Fruit fly (Drosophila melanogaster): Measurements from ENCODE around the gene CG9356.

CG9356 gene

dm6 chr3R:9370413-9370812 lies 33.7 kb downstream of the CG9356 start (continued):
- peak; percentile 51 for TF ChIP-seq gro (GFP tag; optimal IDR thresholded peaks at IDR 0.05)
- no peak for TF ChIP-seq CG11093 (GFP tag; IDR thresholded peaks at IDR 0.05)
- TF ChIP-seq zen2 (GFP tag; IDR thresholded peaks at IDR 0.05; ENCODE audit: partially characterized antibody) = no peak
- TF ChIP-seq Med (GFP tag) = peak; percentile 86
- peak; percentile 69; the same call in 1 of the 2 replicates for TF ChIP-seq Ptx1 (GFP tag; IDR thresholded peaks at IDR 0.05)
- TF ChIP-seq org-1 (GFP tag; optimal IDR thresholded peaks at IDR 0.05) = peak; percentile 23
- TF ChIP-seq CG8359 (GFP tag; optimal IDR thresholded peaks at IDR 0.05; ENCODE audit: borderline replicate concordance) = no peak
- TF ChIP-seq CG14014 (GFP tag; IDR thresholded peaks at IDR 0.05) = peak; percentile 46; the same call in 1 of the 2 replicates
- TF ChIP-seq peb (GFP tag; IDR thresholded peaks at IDR 0.05) = no peak
- peak; percentile 38; the same call in 1 of the 3 replicates for TF ChIP-seq B-H1 (GFP tag; IDR thresholded peaks at IDR 0.05)
- TF ChIP-seq CG31388 (GFP tag; optimal IDR thresholded peaks at IDR 0.05) = no peak
- TF ChIP-seq HLH4C (GFP tag; IDR thresholded peaks at IDR 0.05; ENCODE audit: partially characterized antibody) = no peak
- TF ChIP-seq Tbp (GFP tag; optimal IDR thresholded peaks at IDR 0.05) = no peak
- TF ChIP-seq phol (tag; optimal IDR thresholded peaks at IDR 0.05) = peak; percentile 44
- TF ChIP-seq grau (tag; optimal IDR thresholded peaks at IDR 0.05) = peak; percentile 74
- peak; percentile 67 for TF ChIP-seq CG8924 (tag; optimal IDR thresholded peaks at IDR 0.05)
- no peak for TF ChIP-seq Dll (GFP tag; IDR thresholded peaks at IDR 0.05; ENCODE audit: partially characterized antibody)
- no peak for TF ChIP-seq CG4282 (GFP tag; optimal IDR thresholded peaks at IDR 0.05)
- TF ChIP-seq disco-r (GFP tag; optimal IDR thresholded peaks at IDR 0.05) = no peak
- TF ChIP-seq gem (tag; optimal IDR thresholded peaks at IDR 0.05) = peak; percentile 75
- TF ChIP-seq Nf-YB (GFP tag; optimal IDR thresholded peaks at IDR 0.05) = peak; percentile 24
- TF ChIP-seq CG4404 (GFP tag; IDR thresholded peaks at IDR 0.05) = peak; percentile 37; the same call in 1 of the 2 replicates
- peak; percentile 5 for TF ChIP-seq slou (GFP tag; optimal IDR thresholded peaks at IDR 0.05)
- TF ChIP-seq vvl (GFP tag; IDR thresholded peaks at IDR 0.05) = peak; percentile 54; the same call in 1 of the 2 replicates
- no peak for TF ChIP-seq dm (GFP tag; optimal IDR thresholded peaks at IDR 0.05)
- TF ChIP-seq CG11695 (GFP tag; IDR thresholded peaks at IDR 0.05) = peak; percentile 58; the same call in 1 of the 3 replicates
- no peak for TF ChIP-seq nerfin-1 (tag; optimal IDR thresholded peaks at IDR 0.05)
- TF ChIP-seq cato (GFP tag; optimal IDR thresholded peaks at IDR 0.05; ENCODE audit: borderline replicate concordance) = no peak
- no peak for TF ChIP-seq kni (GFP tag; optimal IDR thresholded peaks at IDR 0.05)
- TF ChIP-seq CG1024 (GFP tag; IDR thresholded peaks at IDR 0.05) = no peak
- TF ChIP-seq MBD-R2 (GFP tag; IDR thresholded peaks at IDR 0.05) = peak; percentile 19; the same call in 1 of the 2 replicates
- TF ChIP-seq CG7372 (GFP tag; IDR thresholded peaks at IDR 0.05) = 0 out of 2 replicates have a peak, but pooled peaks have one; percentile 38
- TF ChIP-seq Hand (GFP tag; optimal IDR thresholded peaks at IDR 0.05) = no peak
- TF ChIP-seq CoRest (tag; optimal IDR thresholded peaks at IDR 0.05) = peak; percentile 65
- no peak for TF ChIP-seq HLHmδ (GFP tag; optimal IDR thresholded peaks at IDR 0.05)
- no peak for TF ChIP-seq ato (GFP tag; IDR thresholded peaks at IDR 0.05; ENCODE audit: partially characterized antibody)
- TF ChIP-seq CG11560 (tag; IDR thresholded peaks at IDR 0.05) = no peak
- peak; percentile 0 for TF ChIP-seq CG15011 (GFP tag; optimal IDR thresholded peaks at IDR 0.05)
- TF ChIP-seq CG2116 (GFP tag; optimal IDR thresholded peaks at IDR 0.05) = no peak
- no peak for TF ChIP-seq Doc2 (GFP tag; IDR thresholded peaks at IDR 0.05)
- TF ChIP-seq vnd (GFP tag; IDR thresholded peaks at IDR 0.05; ENCODE audit: partially characterized antibody) = no peak
- no peak for TF ChIP-seq Lim3 (GFP tag; IDR thresholded peaks at IDR 0.05)
- peak; percentile 34; the same call in 1 of the 2 replicates for TF ChIP-seq CG17328 (GFP tag; IDR thresholded peaks at IDR 0.05)
- peak; percentile 50 for TF ChIP-seq CG7556 (GFP tag; optimal IDR thresholded peaks at IDR 0.05)
- no peak for TF ChIP-seq Stat92E (GFP tag; optimal IDR thresholded peaks at IDR 0.05)
- no peak for TF ChIP-seq dan (GFP tag; IDR thresholded peaks at IDR 0.05)
- TF ChIP-seq H2.0 (GFP tag; IDR thresholded peaks at IDR 0.05) = peak; percentile 13; the same call in 1 of the 2 replicates
- TF ChIP-seq D19A (tag; optimal IDR thresholded peaks at IDR 0.05) = peak; percentile 97
- TF ChIP-seq Aef1 (GFP tag; IDR thresholded peaks at IDR 0.05) = peak; percentile 59; the same call in 2 of the 3 replicates
- peak; percentile 68 for TF ChIP-seq CG14441 (GFP tag; IDR thresholded peaks at IDR 0.05)
- peak; percentile 45 for TF ChIP-seq HLH3B (GFP tag; IDR thresholded peaks at IDR 0.05)

Measured in whole organism, embryonic.